Worm (Caenorhabditis elegans) whole organism, late embryonic: ENCODE results near the gene dhhc-13.

ENCODE experiments used
- F13H6.1 ChIP-seq: sonication (generic microtip); optimal IDR thresholded peaks from 2 replicates; lab custom pipeline; 2016; ENCODE audit warnings: missing genetic modification characterization, missing compliant biosample characterization
- K09A11.1 ChIP-seq: sonication (generic microtip); optimal IDR thresholded peaks from 2 replicates; lab custom pipeline; 2017; ENCODE audit warnings: antibody characterized with exemption, mild to moderate bottlenecking, missing genetic modification characterization, missing compliant biosample characterization; ENCODE audit not compliant: insufficient read depth
- ceh-19 ChIP-seq: fragments of 200-800 bp; sonication (Bioruptor generic); optimal IDR thresholded peaks from 2 replicates; lab custom pipeline; 2018; ENCODE audit warnings: mild to moderate bottlenecking, missing genetic modification characterization, missing compliant biosample characterization
- ceh-34 ChIP-seq: sonication (generic microtip); optimal IDR thresholded peaks from 2 replicates; lab custom pipeline; 2016; ENCODE audit warnings: mild to moderate bottlenecking, missing genetic modification characterization, missing compliant biosample characterization
- dve-1 ChIP-seq: sonication (generic microtip); optimal IDR thresholded peaks from 2 replicates; lab custom pipeline; 2017; ENCODE audit warnings: antibody characterized with exemption, mild to moderate bottlenecking, missing genetic modification characterization, missing compliant biosample characterization
- ets-4 ChIP-seq: sonication (generic microtip); optimal IDR thresholded peaks from 2 replicates; lab custom pipeline; 2016; ENCODE audit warnings: missing genetic modification characterization, missing compliant biosample characterization
- fkh-6 ChIP-seq: sonication (generic microtip); optimal IDR thresholded peaks from 2 replicates; lab custom pipeline; 2016; ENCODE audit warnings: missing genetic modification characterization, missing compliant biosample characterization
- npax-4 ChIP-seq: sonication (generic microtip); optimal IDR thresholded peaks from 2 replicates; lab custom pipeline; 2016; ENCODE audit warnings: missing genetic modification characterization, missing compliant biosample characterization
- pat-9 ChIP-seq: fragments of 200-800 bp; sonication (Bioruptor generic); optimal IDR thresholded peaks from 2 replicates; lab custom pipeline; 2018; ENCODE audit warnings: mild to moderate bottlenecking, missing genetic modification characterization, moderate library complexity, missing compliant biosample characterization
- pax-1 ChIP-seq: fragments of 150-350 bp; optimal IDR thresholded peaks from 2 replicates; lab custom pipeline; 2014; ENCODE audit warnings: missing biosample characterization, missing genetic modification characterization
- ref-2 ChIP-seq: sonication (generic microtip); optimal IDR thresholded peaks from 2 replicates; lab custom pipeline; 2016; ENCODE audit warnings: missing genetic modification characterization, missing compliant biosample characterization
- rnt-1 ChIP-seq: sonication (generic microtip); optimal IDR thresholded peaks from 2 replicates; lab custom pipeline; 2016; ENCODE audit warnings: missing genetic modification characterization, missing compliant biosample characterization
- unc-3 ChIP-seq, 2 experiments: fragments of 200-800 bp in 1 of 2; sonication (Bioruptor generic) in 1 of 2; sonication (generic microtip) in 1 of 2; conservative IDR thresholded peaks in 1 of 2; optimal IDR thresholded peaks in 1 of 2; 2 replicates each; pipeline versions ENCODE4 v1.3.6 to Lab custom; 2016 to 2022; ENCODE audit warnings: missing compliant biosample characterization in 2 of 2, missing genetic modification characterization in 2 of 2, missing genetic modification reagents in 1 of 2

DNA sequence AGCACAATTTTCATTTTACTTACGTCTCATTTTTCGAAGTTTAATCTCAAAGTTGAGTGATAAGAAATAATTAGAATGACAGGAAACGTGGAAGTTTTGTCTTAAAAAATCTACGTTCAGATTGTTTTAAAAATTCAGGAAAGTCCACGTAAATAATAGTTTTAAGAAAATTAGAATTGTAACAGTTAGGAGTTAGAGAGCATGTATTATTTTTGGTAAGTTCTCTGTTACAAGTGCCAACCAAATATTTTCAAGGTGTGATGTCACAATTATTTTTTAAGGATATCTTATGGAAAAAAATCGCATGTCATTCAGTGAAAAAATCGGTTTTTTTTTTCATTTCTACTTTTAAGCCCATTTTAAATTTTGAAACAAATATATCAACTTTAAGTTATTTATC is 32.6 kb upstream of the dhhc-13 start, which contains the start of gene H04M03.11:
- no peak for TF ChIP-seq pat-9 (tag; lab: Kevin White, UChicago)
- TF ChIP-seq F13H6.1 (tag; lab: Kevin White, UChicago) = no peak
- TF ChIP-seq ceh-19 (GFP tag; lab: Kevin White, UChicago) = no peak
- no peak for TF ChIP-seq ceh-34 (tag; lab: Kevin White, UChicago)
- no peak for TF ChIP-seq rnt-1 (tag; lab: Kevin White, UChicago)
- no peak for TF ChIP-seq pax-1 (tag; lab: Kevin White, UChicago)
- TF ChIP-seq K09A11.1 (tag; lab: Kevin White, UChicago) = no peak
- TF ChIP-seq unc-3 (GFP tag; conservative IDR thresholded peaks at IDR 0.05; lab: Robert Waterston, UW) = no peak
- TF ChIP-seq unc-3 (tag; optimal IDR thresholded peaks at IDR 0.05; lab: Kevin White, UChicago) = no peak
- no peak for TF ChIP-seq ets-4 (tag; lab: Kevin White, UChicago)
- no peak for TF ChIP-seq fkh-6
- TF ChIP-seq ref-2 (tag; lab: Kevin White, UChicago) = no peak
- TF ChIP-seq dve-1 (tag; lab: Kevin White, UChicago) = no peak
- TF ChIP-seq npax-4 (tag; lab: Kevin White, UChicago) = no peak
